Worm (Caenorhabditis elegans) whole organism, L4 larva: Measurements from ENCODE around the gene zip-3.

Experiments used
- D1046.2 ChIP-seq: fragments of 200-800 bp; sonication (Bioruptor generic); IDR thresholded peaks from 2 replicates; pipeline ENCODE4 v1.3.6; 2022; ENCODE audit warnings: missing genetic modification characterization, missing compliant biosample characterization
- F37D6.2 ChIP-seq: sonication (generic microtip); optimal IDR thresholded peaks from 2 replicates; lab custom pipeline; 2016; ENCODE audit warnings: mild to moderate bottlenecking, missing genetic modification characterization, missing compliant biosample characterization
- R02D3.7 ChIP-seq: fragments of 150-350 bp; sonication (generic microtip); optimal IDR thresholded peaks from 3 replicates; lab custom pipeline; 2014; ENCODE audit warnings: missing biosample characterization, missing genetic modification characterization
- Y5F2A.4 ChIP-seq: fragments of 200-800 bp; sonication (Bioruptor generic); optimal IDR thresholded peaks from 2 replicates; lab custom pipeline; 2018; ENCODE audit warnings: mild to moderate bottlenecking, missing genetic modification characterization, missing compliant biosample characterization
- aha-1 ChIP-seq: fragments of 150-350 bp; peaks from one replicate; lab custom pipeline; 2014; ENCODE audit warnings: missing biosample characterization, missing genetic modification characterization
- aly-2 ChIP-seq: sonication (generic microtip); optimal IDR thresholded peaks from 2 replicates; lab custom pipeline; 2018; ENCODE audit warnings: missing biosample characterization, missing genetic modification characterization
- ceh-28 ChIP-seq: fragments of 150-350 bp; optimal IDR thresholded peaks from 2 replicates; lab custom pipeline; 2014; ENCODE audit warnings: missing biosample characterization, missing genetic modification reagents, missing genetic modification characterization
- ceh-62 ChIP-seq: sonication (generic microtip); optimal IDR thresholded peaks from 2 replicates; lab custom pipeline; 2017; ENCODE audit warnings: missing biosample characterization, missing genetic modification characterization
- cey-2 ChIP-seq: sonication (generic microtip); optimal IDR thresholded peaks from 3 replicates; lab custom pipeline; 2017; ENCODE audit warnings: missing genetic modification characterization, mild to moderate bottlenecking, missing compliant biosample characterization, antibody characterized with exemption, borderline replicate concordance; ENCODE audit not compliant: insufficient read depth
- daf-8 ChIP-seq: fragments of 200-800 bp; sonication (Bioruptor generic); IDR thresholded peaks from 2 replicates; pipeline ENCODE4 v1.3.6; 2022; ENCODE audit warnings: missing genetic modification characterization, missing compliant biosample characterization
- dmd-6 ChIP-seq: fragments of 200-800 bp; sonication (Bioruptor generic); IDR thresholded peaks from 2 replicates; pipeline ENCODE4 v1.3.6; 2022; ENCODE audit warnings: missing genetic modification reagents, missing genetic modification characterization, missing compliant biosample characterization
- dpl-1 ChIP-seq: fragments of 150-350 bp; optimal IDR thresholded peaks from 2 replicates; lab custom pipeline; 2014; ENCODE audit warnings: missing biosample characterization, missing genetic modification reagents, missing genetic modification characterization
- dve-1 ChIP-seq: sonication (generic microtip); optimal IDR thresholded peaks from 2 replicates; lab custom pipeline; 2017; ENCODE audit warnings: antibody characterized with exemption, mild to moderate bottlenecking, missing genetic modification characterization, missing compliant biosample characterization; ENCODE audit not compliant: insufficient read depth
- egl-43 ChIP-seq: fragments of 200-800 bp; sonication (Bioruptor generic); IDR thresholded peaks from 2 replicates; pipeline ENCODE4 v1.3.6; 2022; ENCODE audit warnings: missing genetic modification reagents, missing genetic modification characterization, missing compliant biosample characterization
- fkh-10 ChIP-seq: fragments of 150-350 bp; optimal IDR thresholded peaks from 2 replicates; lab custom pipeline; 2014; ENCODE audit warnings: missing biosample characterization, missing genetic modification reagents, missing genetic modification characterization
- fos-1 ChIP-seq: fragments of 150-350 bp; optimal IDR thresholded peaks from 2 replicates; lab custom pipeline; 2014; ENCODE audit warnings: missing biosample characterization, missing genetic modification characterization
- hif-1 ChIP-seq, 2 experiments: sonication (generic microtip); optimal IDR thresholded peaks; 2 replicates each; lab custom pipeline; 2016 to 2017; ENCODE audit warnings: missing compliant biosample characterization in 2 of 2, missing genetic modification characterization in 2 of 2, missing genetic modification reagents in 2 of 2, missing genotype in 2 of 2, mild to moderate bottlenecking in 1 of 2
- hlh-11 ChIP-seq: fragments of 200-800 bp; sonication (Bioruptor generic); optimal IDR thresholded peaks from 2 replicates; lab custom pipeline; 2018; ENCODE audit warnings: mild to moderate bottlenecking, missing genetic modification characterization, missing compliant biosample characterization
- hlh-30 ChIP-seq: sonication (generic microtip); optimal IDR thresholded peaks from 2 replicates; lab custom pipeline; 2017; ENCODE audit warnings: antibody characterized with exemption, mild to moderate bottlenecking, missing genetic modification characterization, missing compliant biosample characterization; ENCODE audit not compliant: insufficient read depth
- hmg-1.1 ChIP-seq: fragments of 200-800 bp; sonication (Bioruptor generic); IDR thresholded peaks from 2 replicates; pipeline ENCODE4 v1.3.6; 2022; ENCODE audit warnings: missing genetic modification reagents, missing genetic modification characterization, missing compliant biosample characterization
- lin-1 ChIP-seq: fragments of 200-800 bp; sonication (Bioruptor generic); IDR thresholded peaks from 2 replicates; pipeline ENCODE4 v1.3.6; 2022; ENCODE audit warnings: missing genetic modification reagents, missing genetic modification characterization, missing compliant biosample characterization
- lir-3 ChIP-seq: sonication (generic microtip); optimal IDR thresholded peaks from 2 replicates; lab custom pipeline; 2016; ENCODE audit warnings: mild to moderate bottlenecking, missing genetic modification characterization, missing compliant biosample characterization
- lsy-2 ChIP-seq, 2 experiments: fragments of 150-350 bp in 1 of 2; sonication (generic microtip) in 1 of 2; optimal IDR thresholded peaks; 2 replicates each; lab custom pipeline; 2014 to 2017; ENCODE audit warnings: missing biosample characterization in 2 of 2, missing genetic modification characterization in 2 of 2
- madf-5 ChIP-seq, 2 experiments: fragments of 200-800 bp; sonication (Bioruptor generic); IDR thresholded peaks; 2 replicates each; pipeline ENCODE4 v1.3.6; 2022; ENCODE audit warnings: missing compliant biosample characterization in 2 of 2, missing genetic modification characterization in 2 of 2
- mdl-1 ChIP-seq, 2 experiments: fragments of 150-350 bp in 1 of 2; sonication (generic microtip) in 1 of 2; optimal IDR thresholded peaks; 2 replicates each; lab custom pipeline; 2014 to 2017; ENCODE audit warnings: missing biosample characterization in 2 of 2, missing genetic modification characterization in 2 of 2
- mes-2 ChIP-seq: sonication (generic microtip); optimal IDR thresholded peaks from 2 replicates; lab custom pipeline; 2016; ENCODE audit warnings: missing genotype, mild to moderate bottlenecking, missing genetic modification characterization, missing compliant biosample characterization; ENCODE audit not compliant: poor library complexity, severe bottlenecking
- mxl-2 ChIP-seq: fragments of 200-800 bp; sonication (Bioruptor generic); conservative IDR thresholded peaks from 2 replicates; pipeline ENCODE4 v1.3.6; 2022; ENCODE audit warnings: missing genetic modification reagents, missing genetic modification characterization, missing compliant biosample characterization
- nhr-11 ChIP-seq: fragments of 150-350 bp; optimal IDR thresholded peaks from 2 replicates; lab custom pipeline; 2014; ENCODE audit warnings: missing biosample characterization, missing genetic modification characterization
- nhr-42 ChIP-seq: fragments of 200-800 bp; sonication (Bioruptor generic); IDR thresholded peaks from 2 replicates; pipeline ENCODE4 v1.3.6; 2022; ENCODE audit warnings: missing genetic modification characterization, missing compliant biosample characterization
- nhr-6 ChIP-seq: fragments of 150-350 bp; optimal IDR thresholded peaks from 2 replicates; lab custom pipeline; 2014; ENCODE audit warnings: missing biosample characterization, missing genetic modification characterization
- rbr-2 ChIP-seq: sonication (generic microtip); optimal IDR thresholded peaks from 2 replicates; lab custom pipeline; 2016; ENCODE audit warnings: missing genotype, missing genetic modification characterization, missing compliant biosample characterization
- snpc-1.2 ChIP-seq: fragments of 200-800 bp; sonication (Bioruptor generic); IDR thresholded peaks from 2 replicates; pipeline ENCODE4 v1.3.6; 2022; ENCODE audit warnings: missing genetic modification reagents, missing genetic modification characterization, missing compliant biosample characterization
- snpc-4 ChIP-seq: fragments of 150-350 bp; optimal IDR thresholded peaks from 2 replicates; lab custom pipeline; 2014; ENCODE audit warnings: missing biosample characterization, missing genetic modification characterization
- spr-1 ChIP-seq: sonication (generic microtip); optimal IDR thresholded peaks from 2 replicates; lab custom pipeline; 2016; ENCODE audit warnings: mild to moderate bottlenecking, missing genetic modification characterization, missing compliant biosample characterization
- tra-1 ChIP-seq: fragments of 200-800 bp; sonication (Bioruptor generic); IDR thresholded peaks from 2 replicates; pipeline ENCODE4 v1.3.6; 2022; ENCODE audit warnings: missing genetic modification reagents, missing genetic modification characterization, missing compliant biosample characterization
- unc-39 ChIP-seq: sonication (generic microtip); optimal IDR thresholded peaks from 2 replicates; lab custom pipeline; 2017; ENCODE audit warnings: missing biosample characterization, missing genetic modification characterization
- unc-62 ChIP-seq, 3 experiments: fragments of 150-350 bp in 1 of 3; sonication (generic microtip); optimal IDR thresholded peaks in 2 of 3; peaks in 1 of 3; 1 replicate in 1 of 3; 2 replicates in 2 of 3; lab custom pipeline; 2014 to 2017; ENCODE audit warnings: missing biosample characterization in 3 of 3, missing genetic modification characterization in 3 of 3, missing genetic modification reagents in 3 of 3, missing genotype in 1 of 3
- vab-7 ChIP-seq: fragments of 200-800 bp; sonication (Bioruptor generic); IDR thresholded peaks from 2 replicates; pipeline ENCODE4 v1.3.6; 2022; ENCODE audit warnings: missing genetic modification reagents, missing genetic modification characterization, missing compliant biosample characterization
- zag-1 ChIP-seq: fragments of 150-350 bp; optimal IDR thresholded peaks from 2 replicates; lab custom pipeline; 2014; ENCODE audit warnings: missing biosample characterization, missing genetic modification characterization
- zfp-2 ChIP-seq: sonication (generic microtip); optimal IDR thresholded peaks from 2 replicates; lab custom pipeline; 2016; ENCODE audit warnings: mild to moderate bottlenecking, missing genetic modification characterization, missing compliant biosample characterization
- zip-2 ChIP-seq: fragments of 150-350 bp; optimal IDR thresholded peaks from 2 replicates; lab custom pipeline; 2014; ENCODE audit warnings: missing biosample characterization, missing genetic modification characterization

zip-3 gene

ce11 chrII:13908592-13908991 is 48.7 kb downstream of the zip-3 start, which contains the start of gene citk-1:
Gene citk-1, plus strand, starts transcription at chrII:13908914.
- TF ChIP-seq hlh-11 (tag; lab: Kevin White, UChicago) = peak; percentile 31
- no peak for TF ChIP-seq snpc-1.2
- TF ChIP-seq ceh-28 = peak; percentile 33
- TF ChIP-seq F37D6.2 (tag; lab: Kevin White, UChicago) = no peak
- no peak for TF ChIP-seq zag-1 (tag; lab: Kevin White, UChicago)
- TF ChIP-seq ceh-62 (tag; lab: Kevin White, UChicago) = no peak
- TF ChIP-seq hmg-1.1 (GFP tag; lab: Robert Waterston, UW) = peak; percentile 73
- no peak for TF ChIP-seq vab-7
- TF ChIP-seq lin-1 (GFP tag; lab: Robert Waterston, UW) = no peak
- peak; percentile 17; the same call in 1 of the 2 replicates for TF ChIP-seq dmd-6 (GFP tag; lab: Robert Waterston, UW)
- peak; percentile 59; the same call in 1 of the 2 replicates for TF ChIP-seq nhr-42
- no peak for TF ChIP-seq lir-3 (tag; lab: Kevin White, UChicago)
- TF ChIP-seq egl-43 (GFP tag; lab: Robert Waterston, UW) = 0 out of 2 replicates have a peak, but pooled peaks have one; percentile 16
- peak; percentile 26 for TF ChIP-seq fkh-10 (GFP tag; lab: Kevin White, UChicago)
- no peak for TF ChIP-seq dve-1 (tag; lab: Kevin White, UChicago)
- no peak for TF ChIP-seq unc-39 (tag; lab: Kevin White, UChicago)
- TF ChIP-seq D1046.2 (GFP tag; lab: Robert Waterston, UW) = no peak
- TF ChIP-seq nhr-11 (tag; lab: Kevin White, UChicago) = peak; percentile 53
- peak; percentile 80 for TF ChIP-seq mes-2 (tag; lab: Kevin White, UChicago)
- peak in 1 of 2 experiments; percentile 31 for TF ChIP-seq hif-1 (tag; optimal IDR thresholded peaks at IDR 0.05; lab: Kevin White, UChicago)
- TF ChIP-seq rbr-2 = peak; percentile 60
- TF ChIP-seq nhr-6 (tag; lab: Kevin White, UChicago) = peak; percentile 20
- TF ChIP-seq R02D3.7 (tag; lab: Kevin White, UChicago) = no peak
- peak; percentile 97 for TF ChIP-seq dpl-1 (GFP tag; lab: Kevin White, UChicago)

- peak; percentile 46 for TF ChIP-seq aha-1 (tag; lab: Kevin White, UChicago)
- TF ChIP-seq aly-2 (tag; lab: Kevin White, UChicago) = no peak
Measured at ce11 chrII:13907615-13908014, 49.6 kb downstream of the zip-3 start.

- 0 out of 2 replicates have a peak, but pooled peaks have one; percentile 32 for TF ChIP-seq tra-1 (GFP tag; lab: Robert Waterston, UW)
Measured at ce11 chrII:13905556-13905955, 51.7 kb downstream of the zip-3 start.

ce11 chrII:13903482-13903881 is 53.8 kb downstream of the zip-3 start:
- peak in 1 of 2 experiments; percentile 26 for TF ChIP-seq mdl-1 (tag; optimal IDR thresholded peaks at IDR 0.05; lab: Kevin White, UChicago)
- no peak for TF ChIP-seq cey-2 (tag; lab: Kevin White, UChicago)
- no peak for TF ChIP-seq madf-5 (GFP tag; IDR thresholded peaks at IDR 0.05; lab: Robert Waterston, UW)
- no peak for TF ChIP-seq daf-8
- no peak for TF ChIP-seq mxl-2 (GFP tag; lab: Robert Waterston, UW)
- peak in 1 of 2 experiments; percentile 28 for TF ChIP-seq lsy-2 (tag; optimal IDR thresholded peaks at IDR 0.05; lab: Kevin White, UChicago)
- no peak for TF ChIP-seq Y5F2A.4
- no peak for TF ChIP-seq F37D6.2 (tag; lab: Kevin White, UChicago)
- TF ChIP-seq zfp-2 (tag; lab: Kevin White, UChicago) = no peak
- TF ChIP-seq unc-62 (GFP tag; optimal IDR thresholded peaks at IDR 0.05 in 1 of 2; lab: Kevin White, UChicago) = peak in 1 of 2 experiments; percentile 93
- TF ChIP-seq unc-62 (tag; optimal IDR thresholded peaks at IDR 0.05; lab: Kevin White, UChicago) = no peak
- TF ChIP-seq snpc-4 (tag; lab: Kevin White, UChicago) = no peak
- TF ChIP-seq nhr-11 (tag; lab: Kevin White, UChicago) = peak; percentile 10
- TF ChIP-seq fos-1 (tag; lab: Kevin White, UChicago) = no peak
- TF ChIP-seq mes-2 (tag; lab: Kevin White, UChicago) = no peak
- TF ChIP-seq spr-1 (tag; lab: Kevin White, UChicago) = no peak
- peak; percentile 8 for TF ChIP-seq hlh-30 (tag; lab: Kevin White, UChicago)
- no peak for TF ChIP-seq zip-2 (tag; lab: Kevin White, UChicago)
